Fruit fly (Drosophila melanogaster) whole organism, adult: ENCODE data around the gene Drice.

Experiments
- CG11617 ChIP-seq: fragments of 200-800 bp; sonication (Bioruptor generic); optimal IDR thresholded peaks from 2 replicates; lab custom pipeline; 2017; ENCODE audit warnings: mild to moderate bottlenecking, missing biosample characterization, missing genetic modification reagents, missing genetic modification characterization
- CG12768 ChIP-seq: fragments of 200-800 bp; sonication (Bioruptor generic); optimal IDR thresholded peaks from 2 replicates; lab custom pipeline; 2017; ENCODE audit warnings: missing biosample characterization, missing genetic modification characterization, mild to moderate bottlenecking, moderate library complexity, missing genetic modification reagents
- CG14711 ChIP-seq: fragments of 200-800 bp; sonication (Bioruptor generic); optimal IDR thresholded peaks from 2 replicates; lab custom pipeline; 2018; ENCODE audit warnings: missing biosample characterization, mild to moderate bottlenecking, missing genetic modification characterization, moderate library complexity
- CG1620 ChIP-seq: fragments of 200-800 bp; sonication (Bioruptor generic); optimal IDR thresholded peaks from 2 replicates; lab custom pipeline; 2016; ENCODE audit warnings: missing biosample characterization, missing genetic modification characterization
- CG33017 ChIP-seq: fragments of 200-800 bp; sonication (Bioruptor generic); optimal IDR thresholded peaks from 2 replicates; lab custom pipeline; 2018; ENCODE audit warnings: missing biosample characterization, mild to moderate bottlenecking, missing genetic modification characterization, moderate library complexity
- CG5204 ChIP-seq: fragments of 200-800 bp; sonication (Bioruptor generic); optimal IDR thresholded peaks from 2 replicates; lab custom pipeline; 2016; ENCODE audit warnings: missing biosample characterization, missing genetic modification characterization
- CG7045 ChIP-seq: fragments of 200-800 bp; sonication (Bioruptor generic); optimal IDR thresholded peaks from 2 replicates; lab custom pipeline; 2017; ENCODE audit warnings: missing biosample characterization, mild to moderate bottlenecking, missing genetic modification characterization
- CG7101 ChIP-seq: fragments of 200-800 bp; sonication (Bioruptor generic); optimal IDR thresholded peaks from 2 replicates; lab custom pipeline; 2018; ENCODE audit warnings: missing biosample characterization, mild to moderate bottlenecking, missing genetic modification characterization, moderate library complexity
- Clk ChIP-seq: fragments of 200-800 bp; sonication (Bioruptor generic); optimal IDR thresholded peaks from 2 replicates; lab custom pipeline; 2017; ENCODE audit warnings: missing biosample characterization, missing genetic modification characterization
- Crg-1 ChIP-seq: fragments of 200-800 bp; sonication (Bioruptor generic); optimal IDR thresholded peaks from 2 replicates; lab custom pipeline; 2016; ENCODE audit warnings: missing biosample characterization, missing genetic modification characterization
- Hr96 ChIP-seq: fragments of 200-800 bp; sonication (Bioruptor generic); optimal IDR thresholded peaks from 2 replicates; lab custom pipeline; 2016; ENCODE audit warnings: missing biosample characterization, missing genetic modification characterization
- Mnt ChIP-seq: fragments of 200-800 bp; sonication (Bioruptor generic); optimal IDR thresholded peaks from 2 replicates; lab custom pipeline; 2016; ENCODE audit warnings: missing biosample characterization, mild to moderate bottlenecking, missing genetic modification characterization
- bab1 ChIP-seq: fragments of 200-800 bp; sonication (Bioruptor generic); optimal IDR thresholded peaks from 3 replicates; lab custom pipeline; 2019; ENCODE audit warnings: missing biosample characterization, mild to moderate bottlenecking, missing genetic modification characterization, moderate library complexity
- cic ChIP-seq: fragments of 200-800 bp; sonication (Bioruptor generic); optimal IDR thresholded peaks from 2 replicates; lab custom pipeline; 2017; ENCODE audit warnings: missing biosample characterization, mild to moderate bottlenecking, missing genetic modification characterization, moderate library complexity
- cnc ChIP-seq, 2 experiments: fragments of >200 bp; optimal IDR thresholded peaks; 2 replicates each; lab custom pipeline; 2017
- kay ChIP-seq: fragments of 200-800 bp; sonication (Bioruptor generic); peaks from one replicate; lab custom pipeline; 2016; ENCODE audit warnings: missing biosample characterization, missing genetic modification characterization, borderline replicate concordance
- ovo ChIP-seq: fragments of 200-800 bp; sonication (Bioruptor generic); optimal IDR thresholded peaks from 2 replicates; lab custom pipeline; 2016; ENCODE audit warnings: missing biosample characterization, missing genetic modification characterization
- pad ChIP-seq: fragments of 200-800 bp; sonication (Bioruptor generic); optimal IDR thresholded peaks from 3 replicates; lab custom pipeline; 2017; ENCODE audit warnings: missing biosample characterization, missing genetic modification characterization, mild to moderate bottlenecking, moderate library complexity, missing genetic modification reagents
- tj ChIP-seq: fragments of 200-800 bp; sonication (Bioruptor generic); optimal IDR thresholded peaks from 3 replicates; lab custom pipeline; 2017; ENCODE audit warnings: missing biosample characterization, mild to moderate bottlenecking, missing genetic modification characterization, moderate library complexity
- toe ChIP-seq: fragments of 200-800 bp; sonication (Bioruptor generic); optimal IDR thresholded peaks from 2 replicates; lab custom pipeline; 2016; ENCODE audit warnings: missing biosample characterization, missing genetic modification characterization

Gene Drice

dm6 chr3R:29785242-29785641, 14.2 kb upstream of the Drice start:
- TF ChIP-seq CG12768 (GFP tag; lab: Kevin White, UChicago) (no peak), Clk (GFP tag; lab: Kevin White, UChicago) (no peak), CG7101 (tag; lab: Kevin White, UChicago) (no peak), tj (GFP tag; lab: Kevin White, UChicago) (no peak), pad (GFP tag; lab: Kevin White, UChicago) (no peak), bab1 (GFP tag; lab: Kevin White, UChicago) (no peak), CG7045 (GFP tag; lab: Kevin White, UChicago) (no peak), CG14711 (tag; lab: Kevin White, UChicago) (no peak), toe (no peak), CG1620 (GFP tag; lab: Kevin White, UChicago) (no peak), CG11617 (GFP tag; lab: Kevin White, UChicago) (no peak)

- TF ChIP-seq tj (GFP tag; lab: Kevin White, UChicago) = peak; percentile 84
- TF ChIP-seq ovo (GFP tag; lab: Kevin White, UChicago) = no peak
- peak; percentile 87 for TF ChIP-seq kay (GFP tag; lab: Kevin White, UChicago)
- peak; percentile 37 for TF ChIP-seq CG14711 (tag; lab: Kevin White, UChicago)
Observed at dm6 chr3R:29786016-29786996, 13.2 kb upstream of the Drice start.

- TF ChIP-seq cic (GFP tag; lab: Kevin White, UChicago) (no peak), cnc (optimal IDR thresholded peaks at IDR 0.05; lab: Kevin White, UChicago) (no peak), CG12768 (GFP tag; lab: Kevin White, UChicago) (no peak)
Observed at dm6 chr3R:29787891-29788549, 11.4 kb upstream of the Drice start.

dm6 chr3R:29790183-29790582, 9.3 kb upstream of the Drice start:
- TF ChIP-seq CG12768 (GFP tag; lab: Kevin White, UChicago) = no peak
- TF ChIP-seq CG7101 (tag; lab: Kevin White, UChicago) = no peak
- no peak for TF ChIP-seq Mnt (GFP tag; lab: Kevin White, UChicago)
- no peak for TF ChIP-seq Clk (GFP tag; lab: Kevin White, UChicago)
- no peak for TF ChIP-seq Crg-1
- TF ChIP-seq CG5204 (GFP tag; lab: Kevin White, UChicago) = no peak
- TF ChIP-seq CG33017 (tag; lab: Kevin White, UChicago) = no peak
- TF ChIP-seq pad (GFP tag; lab: Kevin White, UChicago) = no peak
- no peak for TF ChIP-seq bab1 (GFP tag; lab: Kevin White, UChicago)
- TF ChIP-seq ovo (GFP tag; lab: Kevin White, UChicago) = no peak
- TF ChIP-seq CG11617 (GFP tag; lab: Kevin White, UChicago) = no peak
- no peak for TF ChIP-seq CG1620 (GFP tag; lab: Kevin White, UChicago)
- TF ChIP-seq tj (GFP tag; lab: Kevin White, UChicago) = no peak
- no peak for TF ChIP-seq toe
- no peak for TF ChIP-seq CG14711 (tag; lab: Kevin White, UChicago)
- no peak for TF ChIP-seq Hr96
- TF ChIP-seq CG7045 (GFP tag; lab: Kevin White, UChicago) = no peak
- TF ChIP-seq kay (GFP tag; lab: Kevin White, UChicago) = no peak
- TF ChIP-seq cnc (optimal IDR thresholded peaks at IDR 0.05; lab: Kevin White, UChicago) = no peak

dm6 chr3R:29794161-29794882, 5.1 kb upstream of the Drice start, which contains the start of gene sro:
sro (plus strand) TSS chr3R:29794597.
- TF ChIP-seq CG7101 (tag; lab: Kevin White, UChicago) (peak; percentile 53), CG7045 (GFP tag; lab: Kevin White, UChicago) (no peak), tj (GFP tag; lab: Kevin White, UChicago) (peak; percentile 83), Hr96 (no peak), CG1620 (GFP tag; lab: Kevin White, UChicago) (no peak), Crg-1 (peak; percentile 3), bab1 (GFP tag; lab: Kevin White, UChicago) (peak; percentile 46), cic (GFP tag; lab: Kevin White, UChicago) (no peak)

- no peak for TF ChIP-seq bab1 (GFP tag; lab: Kevin White, UChicago)
- TF ChIP-seq CG12768 (GFP tag; lab: Kevin White, UChicago) = peak; percentile 23
- TF ChIP-seq CG7101 (tag; lab: Kevin White, UChicago) = no peak
- peak; percentile 76 for TF ChIP-seq tj (GFP tag; lab: Kevin White, UChicago)
- TF ChIP-seq CG1620 (GFP tag; lab: Kevin White, UChicago) = no peak
- TF ChIP-seq cnc (optimal IDR thresholded peaks at IDR 0.05; lab: Kevin White, UChicago) = peak; percentile 64 to 95
- no peak for TF ChIP-seq CG11617 (GFP tag; lab: Kevin White, UChicago)
- TF ChIP-seq pad (GFP tag; lab: Kevin White, UChicago) = no peak
Observed at dm6 chr3R:29797183-29797582, 2.3 kb upstream of the Drice start.
